Worm (Caenorhabditis elegans): ENCODE data around the gene C05D2.8.

The C05D2.8 gene

ce11 chrIII:5621236-5621635 is 11.1 kb upstream of the C05D2.8 start (continued):
- TF ChIP-seq aly-2 (tag; optimal IDR thresholded peaks at IDR 0.05) (no peak), madf-5 (GFP tag; IDR thresholded peaks at IDR 0.05) (no peak), zip-2 (tag; optimal IDR thresholded peaks at IDR 0.05) (peak; percentile 9), hlh-30 (tag; optimal IDR thresholded peaks at IDR 0.05; ENCODE audit: insufficient read depth) (peak; percentile 86), ZK337.2 (GFP tag; IDR thresholded peaks at IDR 0.05) (no peak), mdt-29 (GFP tag; IDR thresholded peaks at IDR 0.05) (no peak), unc-62 (GFP tag; optimal IDR thresholded peaks at IDR 0.05 in 1 of 2) (peak in 1 of 2 experiments; percentile 39), unc-62 (tag; optimal IDR thresholded peaks at IDR 0.05) (no peak), nhr-42 (GFP tag; IDR thresholded peaks at IDR 0.05) (no peak), nhr-102 (tag; optimal IDR thresholded peaks at IDR 0.05) (peak; percentile 18), pha-4 (GFP tag; IDR thresholded peaks at IDR 0.05) (no peak), pha-4 (tag; optimal IDR thresholded peaks at IDR 0.05) (no peak), php-3 (GFP tag; IDR thresholded peaks at IDR 0.05) (no peak), nhr-28 (tag; optimal IDR thresholded peaks at IDR 0.05) (peak; percentile 86), jun-1 (tag; optimal IDR thresholded peaks at IDR 0.05) (no peak), F26F4.8 (GFP tag; conservative IDR thresholded peaks at IDR 0.05) (no peak), dmd-6 (GFP tag; IDR thresholded peaks at IDR 0.05) (peak; percentile 62; the same call in 1 of the 2 replicates), daf-12 (tag; optimal IDR thresholded peaks at IDR 0.05) (no peak), Y5F2A.4 (GFP tag; optimal IDR thresholded peaks at IDR 0.05) (no peak), ces-1 (GFP tag; optimal IDR thresholded peaks at IDR 0.05) (no peak), ztf-11 (tag; optimal IDR thresholded peaks at IDR 0.05) (no peak), skn-1 (tag; optimal IDR thresholded peaks at IDR 0.05) (no peak), hif-1 (tag; optimal IDR thresholded peaks at IDR 0.05) (peak in 1 of 2 experiments; percentile 46), ama-1 (optimal IDR thresholded peaks at IDR 0.05) (peak; percentile 35), spr-3 (GFP tag; optimal IDR thresholded peaks at IDR 0.05) (no peak), ceh-62 (tag; optimal IDR thresholded peaks at IDR 0.05) (no peak), dpl-1 (GFP tag; optimal IDR thresholded peaks at IDR 0.05) (peak; percentile 46), mdl-1 (tag; optimal IDR thresholded peaks at IDR 0.05) (peak; percentile 41 to 85), F10B5.3 (tag; optimal IDR thresholded peaks at IDR 0.05) (no peak), daf-16 (GFP tag; optimal IDR thresholded peaks at IDR 0.05) (peak in 1 of 2 experiments; percentile 16), daf-16 (tag; optimal IDR thresholded peaks at IDR 0.05) (peak; percentile 40), ztf-7 (tag; optimal IDR thresholded peaks at IDR 0.05) (no peak), fkh-10 (GFP tag; optimal IDR thresholded peaks at IDR 0.05) (peak; percentile 69), vab-7 (GFP tag; IDR thresholded peaks at IDR 0.05) (no peak), sdz-12 (GFP tag; optimal IDR thresholded peaks at IDR 0.05) (no peak)

DNA sequence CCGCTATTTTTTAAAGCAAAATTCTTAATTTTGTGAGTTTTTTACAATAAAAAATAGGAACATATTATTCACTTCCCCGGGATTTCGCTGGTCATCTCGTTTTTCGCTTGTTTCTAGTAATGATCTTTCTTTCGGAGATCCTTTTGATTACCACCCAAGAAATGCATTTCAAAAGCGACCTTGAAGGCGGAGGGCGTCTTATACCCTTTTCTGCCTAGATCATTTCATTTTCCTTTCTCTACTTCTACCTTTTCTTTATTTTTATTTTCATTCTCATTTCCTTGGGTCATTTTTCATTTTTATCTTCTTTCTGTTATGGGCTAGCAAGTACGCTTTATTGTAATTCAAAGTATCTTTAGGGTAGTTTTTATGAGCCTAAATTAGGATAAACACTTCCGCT is 10.0 kb upstream of the C05D2.8 start:
- TF ChIP-seq aha-1 (tag): peak; percentile 74
- no peak for TF ChIP-seq nhr-25 (tag; optimal IDR thresholded peaks at IDR 0.05; ENCODE audit: borderline replicate concordance, insufficient read depth)
- TF ChIP-seq ceh-82 (tag; optimal IDR thresholded peaks at IDR 0.05): no peak
- no peak for TF ChIP-seq php-3 (GFP tag; IDR thresholded peaks at IDR 0.05)
- TF ChIP-seq ceh-20 (GFP tag; IDR thresholded peaks at IDR 0.05): no peak
- no peak for TF ChIP-seq lir-3 (tag; optimal IDR thresholded peaks at IDR 0.05)

DNA sequence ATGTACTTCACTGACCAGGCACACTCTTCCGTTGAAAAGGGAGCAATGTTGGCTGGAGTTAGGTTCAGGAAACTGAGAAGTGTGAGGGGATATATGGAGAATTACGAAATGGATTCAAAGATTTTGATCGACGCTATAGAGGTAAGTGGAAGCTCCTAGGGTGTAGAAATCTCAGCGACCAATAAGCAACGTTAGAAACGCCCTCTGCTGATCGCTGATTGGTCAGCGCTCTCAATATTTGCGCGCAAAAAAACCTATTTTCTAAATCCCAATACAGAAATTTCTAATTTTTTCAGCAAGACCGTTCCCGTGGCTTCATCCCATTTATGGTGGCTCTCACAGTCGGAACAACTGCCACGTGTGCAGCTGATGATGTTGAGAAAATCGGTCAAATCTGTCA is 5.5 kb upstream of the C05D2.8 start:
- TF ChIP-seq lin-29 (GFP tag; IDR thresholded peaks at IDR 0.05): no peak
- no peak for TF ChIP-seq tag-97 (GFP tag; IDR thresholded peaks at IDR 0.05)
- TF ChIP-seq nhr-48 (tag; optimal IDR thresholded peaks at IDR 0.05): no peak
- no peak for TF ChIP-seq daf-19 (GFP tag; conservative IDR thresholded peaks at IDR 0.05)
- TF ChIP-seq ZK546.5 (tag; optimal IDR thresholded peaks at IDR 0.05): no peak
- no peak for TF ChIP-seq aly-2 (tag; optimal IDR thresholded peaks at IDR 0.05)
- TF ChIP-seq T20F7.1 (GFP tag; optimal IDR thresholded peaks at IDR 0.05): no peak

All from whole organism, L4 larva.